Comparison of ENCODE assay signal across 6 fruit fly cellular contexts in genomic region chr3L:16409440-16410233, dm6.
TF ChIP-seq lines count a peak whose summit lies in the region.

No protein-coding gene starts in this region.

- TF ChIP-seq CTCF in whole organism, embryonic (GFP tag; optimal IDR thresholded peaks at IDR 0.05; lab: Kevin White, UChicago), result no peak

TF ChIP-seq in whole organism, 6 proteins besides CTCF, POLR2A, EP300 and RAD21:
- TF ChIP-seq Dll (optimal IDR thresholded peaks at IDR 0.05; lab: Kevin White, UChicago) (peak; percentile 32), CG8478 (optimal IDR thresholded peaks at IDR 0.05; lab: Kevin White, UChicago) (no peak), EcR (GFP tag; optimal IDR thresholded peaks at IDR 0.05; lab: Kevin White, UChicago) (peak in 1 of 2 experiments; percentile 35)

TF ChIP-seq in whole organism, adult, 20 proteins besides CTCF, POLR2A, EP300 and RAD21:
- no peak for TF ChIP-seq ovo (GFP tag; optimal IDR thresholded peaks at IDR 0.05; lab: Kevin White, UChicago)
- TF ChIP-seq kay (GFP tag; lab: Kevin White, UChicago; ENCODE audit: borderline replicate concordance), result no peak
- TF ChIP-seq CG7045 (GFP tag; optimal IDR thresholded peaks at IDR 0.05; lab: Kevin White, UChicago), result no peak
- TF ChIP-seq pad (GFP tag; optimal IDR thresholded peaks at IDR 0.05; lab: Kevin White, UChicago), result peak; percentile 91
TF ChIP-seq in whole organism, adult: peak in this region for 1.

TF ChIP-seq in whole organism, embryonic, 481 proteins besides CTCF, POLR2A, EP300 and RAD21 (continues in another document):
- peak; percentile 67 for TF ChIP-seq gcm (GFP tag; optimal IDR thresholded peaks at IDR 0.05; lab: Kevin White, UChicago)
- TF ChIP-seq salm (tag; optimal IDR thresholded peaks at IDR 0.05; lab: Kevin White, UChicago), result peak; percentile 26
- TF ChIP-seq Hr78 (GFP tag; optimal IDR thresholded peaks at IDR 0.05; lab: Kevin White, UChicago), result peak in 1 of 2 experiments; percentile 98
- no peak for TF ChIP-seq CG31388 (GFP tag; optimal IDR thresholded peaks at IDR 0.05; lab: Kevin White, UChicago)
- no peak for TF ChIP-seq CG6765 (GFP tag; optimal IDR thresholded peaks at IDR 0.05; lab: Kevin White, UChicago)
- peak; percentile 52 for TF ChIP-seq kni (GFP tag; optimal IDR thresholded peaks at IDR 0.05; lab: Kevin White, UChicago)
- TF ChIP-seq nerfin-1 (tag; optimal IDR thresholded peaks at IDR 0.05; lab: Kevin White, UChicago), result peak; percentile 48
- TF ChIP-seq CG4360 (GFP tag; IDR thresholded peaks at IDR 0.05; lab: Robert Waterston, UW), result peak; percentile 73; the same call in 1 of the 2 replicates
- no peak for TF ChIP-seq CG3847 (GFP tag; IDR thresholded peaks at IDR 0.05; lab: Robert Waterston, UW)
- no peak for TF ChIP-seq E2f1 (GFP tag; IDR thresholded peaks at IDR 0.05; lab: Robert Waterston, UW)
- peak; percentile 23 for TF ChIP-seq sd (tag; optimal IDR thresholded peaks at IDR 0.05; lab: Kevin White, UChicago)
- peak; percentile 3; the same call in 1 of the 2 replicates for TF ChIP-seq CG17328 (GFP tag; IDR thresholded peaks at IDR 0.05; lab: Robert Waterston, UW)
- no peak for TF ChIP-seq CG6854 (GFP tag; optimal IDR thresholded peaks at IDR 0.05; lab: Kevin White, UChicago)
- TF ChIP-seq CG10274 (GFP tag; optimal IDR thresholded peaks at IDR 0.05; lab: Kevin White, UChicago), result peak; percentile 6
- peak in 1 of 3 experiments; percentile 23 for TF ChIP-seq Stat92E (GFP tag; optimal IDR thresholded peaks at IDR 0.05; lab: Kevin White, UChicago)
- TF ChIP-seq CG17568 (GFP tag; optimal IDR thresholded peaks at IDR 0.05; lab: Kevin White, UChicago), result no peak
- TF ChIP-seq gfzf (GFP tag; optimal IDR thresholded peaks at IDR 0.05; lab: Kevin White, UChicago), result no peak
- TF ChIP-seq CG6689 (GFP tag; IDR thresholded peaks at IDR 0.05; lab: Robert Waterston, UW), result 0 out of 2 replicates have a peak, but pooled peaks have one; percentile 8
- TF ChIP-seq Blimp-1 (GFP tag; optimal IDR thresholded peaks at IDR 0.05; lab: Kevin White, UChicago), result peak; percentile 79
- no peak for TF ChIP-seq Mes4 (GFP tag; optimal IDR thresholded peaks at IDR 0.05; lab: Kevin White, UChicago)

TF ChIP-seq in whole organism, prepupa, 60 proteins besides CTCF, POLR2A, EP300 and RAD21:
- TF ChIP-seq CG34406 (GFP tag; optimal IDR thresholded peaks at IDR 0.05; lab: Kevin White, UChicago) (no peak), svp (GFP tag; lab: Kevin White, UChicago) (peak; percentile 97), CG8119 (GFP tag; IDR thresholded peaks at IDR 0.05; lab: Robert Waterston, UW) (no peak), Gug (GFP tag; IDR thresholded peaks at IDR 0.05; lab: Robert Waterston, UW) (no peak)
TF ChIP-seq in whole organism, prepupa: peak in this region for 1.

TF ChIP-seq in whole organism, pupa, 21 proteins besides CTCF, POLR2A, EP300 and RAD21:
- no peak for TF ChIP-seq Pif1A (GFP tag; optimal IDR thresholded peaks at IDR 0.05; lab: Kevin White, UChicago)
- TF ChIP-seq CG14655 (GFP tag; optimal IDR thresholded peaks at IDR 0.05; lab: Kevin White, UChicago), result no peak
- peak; percentile 18 for TF ChIP-seq D1 (tag; optimal IDR thresholded peaks at IDR 0.05; lab: Kevin White, UChicago)
- no peak for TF ChIP-seq CG12605 (GFP tag; IDR thresholded peaks at IDR 0.05; lab: Robert Waterston, UW)
- no peak for TF ChIP-seq CG4496 (GFP tag; IDR thresholded peaks at IDR 0.05; lab: Robert Waterston, UW)
- TF ChIP-seq CG34367 (tag; optimal IDR thresholded peaks at IDR 0.05; lab: Kevin White, UChicago), result no peak
- no peak for TF ChIP-seq rn (GFP tag; IDR thresholded peaks at IDR 0.05; lab: Robert Waterston, UW)
- no peak for TF ChIP-seq CG9948 (tag; optimal IDR thresholded peaks at IDR 0.05; lab: Kevin White, UChicago)
- no peak for TF ChIP-seq CG10348 (GFP tag; IDR thresholded peaks at IDR 0.05; lab: Robert Waterston, UW)
- TF ChIP-seq EcR (GFP tag; optimal IDR thresholded peaks at IDR 0.05; lab: Kevin White, UChicago), result peak; percentile 90
- TF ChIP-seq CG13204 (GFP tag; optimal IDR thresholded peaks at IDR 0.05; lab: Kevin White, UChicago), result no peak

TF ChIP-seq in whole organism, wandering third instar larva, 38 proteins besides CTCF, POLR2A, EP300 and RAD21:
- no peak for TF ChIP-seq Rel (GFP tag; optimal IDR thresholded peaks at IDR 0.05; lab: Kevin White, UChicago)
- peak; percentile 19 for TF ChIP-seq Rel (tag; optimal IDR thresholded peaks at IDR 0.05; lab: Kevin White, UChicago)
- TF ChIP-seq Dif (GFP tag; optimal IDR thresholded peaks at IDR 0.05; lab: Kevin White, UChicago; ENCODE audit: partially characterized antibody), result peak; percentile 1
- TF ChIP-seq Myc (optimal IDR thresholded peaks at IDR 0.05; lab: Kevin White, UChicago), result no peak
